Worm (Caenorhabditis elegans): ENCODE data around the gene C07G1.15.

Gene C07G1.15

ce11 chrIV:8182566-8182965, 12.8 kb downstream of the C07G1.15 start:
- TF ChIP-seq fkh-10 (GFP tag; optimal IDR thresholded peaks at IDR 0.05): no peak
- TF ChIP-seq nfya-1 (tag; optimal IDR thresholded peaks at IDR 0.05): peak; percentile 24
- TF ChIP-seq unc-42 (tag; optimal IDR thresholded peaks at IDR 0.05): peak; percentile 65
- TF ChIP-seq ceh-30 (tag; optimal IDR thresholded peaks at IDR 0.05): no peak
- peak; percentile 14 for TF ChIP-seq ref-2 (tag; optimal IDR thresholded peaks at IDR 0.05)

- TF ChIP-seq ceh-2 (tag; optimal IDR thresholded peaks at IDR 0.05) (peak; percentile 12), ceh-14 (tag; optimal IDR thresholded peaks at IDR 0.05) (peak; percentile 44), F13H6.1 (tag; optimal IDR thresholded peaks at IDR 0.05) (peak; percentile 29), hlh-13 (GFP tag; optimal IDR thresholded peaks at IDR 0.05) (no peak), pax-1 (tag; optimal IDR thresholded peaks at IDR 0.05) (no peak), elt-2 (tag; optimal IDR thresholded peaks at IDR 0.05) (no peak), ref-2 (tag; optimal IDR thresholded peaks at IDR 0.05) (peak; percentile 63), hlh-6 (tag; optimal IDR thresholded peaks at IDR 0.05) (peak; percentile 19), hlh-8 (tag; optimal IDR thresholded peaks at IDR 0.05) (no peak), elt-4 (tag; optimal IDR thresholded peaks at IDR 0.05) (peak; percentile 50), fkh-10 (GFP tag; optimal IDR thresholded peaks at IDR 0.05) (no peak), nfya-1 (tag; optimal IDR thresholded peaks at IDR 0.05) (peak; percentile 77), lim-6 (tag; optimal IDR thresholded peaks at IDR 0.05) (peak; percentile 19), sox-2 (GFP tag; IDR thresholded peaks at IDR 0.05) (no peak), ceh-18 (tag; optimal IDR thresholded peaks at IDR 0.05) (peak; percentile 29), hlh-30 (tag; optimal IDR thresholded peaks at IDR 0.05; ENCODE audit: insufficient read depth) (no peak), fkh-6 (tag; optimal IDR thresholded peaks at IDR 0.05) (no peak), sox-4 (tag; optimal IDR thresholded peaks at IDR 0.05) (peak; percentile 37), ceh-48 (tag; optimal IDR thresholded peaks at IDR 0.05) (peak; percentile 21), mec-3 (tag; optimal IDR thresholded peaks at IDR 0.05; ENCODE audit: borderline replicate concordance) (peak; percentile 61), ceh-19 (GFP tag; optimal IDR thresholded peaks at IDR 0.05) (peak; percentile 50), gmeb-2 (tag; optimal IDR thresholded peaks at IDR 0.05) (no peak), ztf-16 (tag; optimal IDR thresholded peaks at IDR 0.05) (no peak), ets-4 (tag; optimal IDR thresholded peaks at IDR 0.05) (no peak), syd-9 (tag; optimal IDR thresholded peaks at IDR 0.05) (peak; percentile 21), ceh-34 (tag; optimal IDR thresholded peaks at IDR 0.05) (peak; percentile 69), pqm-1 (tag; optimal IDR thresholded peaks at IDR 0.05) (peak; percentile 25), tbx-2 (tag; optimal IDR thresholded peaks at IDR 0.05) (peak; percentile 63), unc-42 (tag; optimal IDR thresholded peaks at IDR 0.05) (peak; percentile 70), npax-4 (tag; optimal IDR thresholded peaks at IDR 0.05) (no peak), K09A11.1 (tag; optimal IDR thresholded peaks at IDR 0.05; ENCODE audit: insufficient read depth) (no peak), C08G9.2 (tag; optimal IDR thresholded peaks at IDR 0.05) (peak; percentile 13), ceh-31 (tag; optimal IDR thresholded peaks at IDR 0.05) (peak; percentile 85), Y22D7AL.16 (tag; optimal IDR thresholded peaks at IDR 0.05) (no peak), sdc-2 (tag; optimal IDR thresholded peaks at IDR 0.05) (peak; percentile 35), fax-1 (tag; optimal IDR thresholded peaks at IDR 0.05) (no peak), pros-1 (tag; optimal IDR thresholded peaks at IDR 0.05) (peak; percentile 56)
These were observed 13.5 kb downstream of the C07G1.15 start for ce11 chrIV:8183313-8183712.

ce11 chrIV:8188421-8189112, 18.8 kb downstream of the C07G1.15 start:
- TF ChIP-seq Y22D7AL.16 (tag; optimal IDR thresholded peaks at IDR 0.05): no peak
- TF ChIP-seq lin-11 (tag; optimal IDR thresholded peaks at IDR 0.05): no peak
- peak; percentile 57 for TF ChIP-seq ama-1 (optimal IDR thresholded peaks at IDR 0.05)
